Worm (Caenorhabditis elegans) whole organism, L3 larva: ENCODE measurements around the gene C33F10.4.

Experiments
- ama-1 ChIP-seq: fragments of 150-350 bp; optimal IDR thresholded peaks from 2 replicates; lab custom pipeline; 2018
- nhr-28 ChIP-seq: fragments of 150-350 bp; optimal IDR thresholded peaks from 2 replicates; lab custom pipeline; 2014; ENCODE audit warnings: missing biosample characterization, missing genetic modification characterization
- nhr-77 ChIP-seq: fragments of 150-350 bp; optimal IDR thresholded peaks from 2 replicates; lab custom pipeline; 2014; ENCODE audit warnings: missing biosample characterization, missing genetic modification characterization
- snpc-4 ChIP-seq: fragments of 150-350 bp; optimal IDR thresholded peaks from 2 replicates; lab custom pipeline; 2014; ENCODE audit warnings: missing biosample characterization, missing genetic modification characterization
- tbx-2 ChIP-seq: sonication (generic microtip); optimal IDR thresholded peaks from 2 replicates; lab custom pipeline; 2016; ENCODE audit warnings: mild to moderate bottlenecking, missing genetic modification characterization, missing compliant biosample characterization

- no peak for TF ChIP-seq nhr-28 (tag; lab: Kevin White, UChicago)
- no peak for TF ChIP-seq ama-1 (lab: Kevin White, UChicago)
- no peak for TF ChIP-seq nhr-77 (tag; lab: Kevin White, UChicago)
- TF ChIP-seq tbx-2: no peak
- no peak for TF ChIP-seq snpc-4
Observed at ce11 chrII:4759835-4760234, 35.7 kb upstream of the C33F10.4 start.
